Worm (Caenorhabditis elegans): ENCODE data around the gene fbxa-185.

ce11 chrV:17296443-17296842, 35.0 kb upstream of the fbxa-185 start:
- TF ChIP-seq nhr-76 (tag; optimal IDR thresholded peaks at IDR 0.05) (no peak), elt-1 (tag; optimal IDR thresholded peaks at IDR 0.05; ENCODE audit: borderline replicate concordance, insufficient read depth) (no peak), nhr-12 (tag; optimal IDR thresholded peaks at IDR 0.05) (no peak), elt-3 (tag; optimal IDR thresholded peaks at IDR 0.05) (no peak), ceh-83 (GFP tag; optimal IDR thresholded peaks at IDR 0.05) (no peak), tbx-8 (GFP tag; optimal IDR thresholded peaks at IDR 0.05) (no peak), lin-32 (GFP tag; optimal IDR thresholded peaks at IDR 0.05) (no peak), mls-2 (tag; optimal IDR thresholded peaks at IDR 0.05) (no peak), bed-3 (GFP tag; optimal IDR thresholded peaks at IDR 0.05) (no peak), unc-62 (GFP tag; optimal IDR thresholded peaks at IDR 0.05) (no peak)

Measured in whole organism, mixed stage, embryonic.